Fruit fly (Drosophila melanogaster): ENCODE data around the gene CG14410.
A peak's percentile ranks its signal among the peaks of the same experiment; 100 is the strongest.

The CG14410 gene

DNA sequence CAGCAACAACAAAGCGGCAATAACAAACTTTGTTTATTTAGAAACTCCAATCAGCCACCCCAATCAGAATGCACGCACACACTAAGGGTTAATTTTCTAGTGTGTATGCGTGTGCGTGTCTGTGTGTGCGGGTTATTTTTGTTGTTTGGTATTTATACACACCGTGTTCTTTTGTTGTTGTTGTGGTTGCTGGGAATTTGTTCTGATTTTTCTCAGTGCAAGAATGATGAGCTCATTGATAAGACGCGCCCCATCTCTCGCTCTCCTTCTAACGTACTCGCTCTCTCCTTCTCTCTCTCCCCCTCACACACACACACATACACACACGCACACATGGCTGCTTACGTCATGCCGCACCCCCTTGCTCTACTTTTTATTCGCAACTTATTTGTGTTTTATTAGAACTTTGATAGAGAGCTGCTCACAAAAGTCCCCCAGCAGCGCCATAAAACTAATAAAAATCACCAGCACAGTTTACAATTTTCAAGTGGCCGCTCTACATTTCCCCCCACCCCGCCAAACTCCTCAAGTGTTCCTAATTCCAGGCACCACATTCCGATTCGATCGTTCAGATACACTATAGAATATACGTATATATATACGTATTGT is 3.3 kb downstream of the CG14410 start (continued):
- TF ChIP-seq Eip75B (GFP tag; optimal IDR thresholded peaks at IDR 0.05) (peak; percentile 16), Hr39 (GFP tag; optimal IDR thresholded peaks at IDR 0.05) (peak; percentile 53), lz (GFP tag; optimal IDR thresholded peaks at IDR 0.05) (peak; percentile 41), pdm3 (GFP tag; optimal IDR thresholded peaks at IDR 0.05) (peak; percentile 44), OdsH (GFP tag; optimal IDR thresholded peaks at IDR 0.05) (peak; percentile 3), CG9139 (GFP tag; optimal IDR thresholded peaks at IDR 0.05) (no peak), CG10631 (GFP tag; optimal IDR thresholded peaks at IDR 0.05) (peak; percentile 35), CG3032 (tag; optimal IDR thresholded peaks at IDR 0.05) (peak; percentile 4), Ets21C (GFP tag; optimal IDR thresholded peaks at IDR 0.05) (no peak), net (GFP tag; optimal IDR thresholded peaks at IDR 0.05) (no peak), CG34406 (GFP tag; optimal IDR thresholded peaks at IDR 0.05) (no peak), CG6854 (GFP tag; optimal IDR thresholded peaks at IDR 0.05) (no peak), CG4318 (GFP tag; optimal IDR thresholded peaks at IDR 0.05) (no peak), Ets96B (tag; optimal IDR thresholded peaks at IDR 0.05) (peak; percentile 13), Sox14 (GFP tag; optimal IDR thresholded peaks at IDR 0.05) (peak; percentile 14), Sox15 (GFP tag; optimal IDR thresholded peaks at IDR 0.05) (no peak), acj6 (GFP tag; optimal IDR thresholded peaks at IDR 0.05) (peak; percentile 19), eg (GFP tag; IDR thresholded peaks at IDR 0.05) (peak; percentile 80), CG11762 (GFP tag; optimal IDR thresholded peaks at IDR 0.05; ENCODE audit: insufficient read depth) (no peak), fkh (GFP tag; optimal IDR thresholded peaks at IDR 0.05) (peak; percentile 57), CG16779 (tag; optimal IDR thresholded peaks at IDR 0.05) (no peak), Gug (GFP tag; IDR thresholded peaks at IDR 0.05) (no peak), CG11294 (GFP tag; IDR thresholded peaks at IDR 0.05) (0 out of 2 replicates have a peak, but pooled peaks have one; percentile 50), CG8319 (GFP tag; optimal IDR thresholded peaks at IDR 0.05) (no peak), spab (GFP tag; optimal IDR thresholded peaks at IDR 0.05) (no peak), achi (GFP tag; optimal IDR thresholded peaks at IDR 0.05) (peak; percentile 46), CG7368 (GFP tag; optimal IDR thresholded peaks at IDR 0.05) (peak; percentile 21), CG8632 (GFP tag; optimal IDR thresholded peaks at IDR 0.05) (peak; percentile 14), CG6276 (GFP tag; optimal IDR thresholded peaks at IDR 0.05) (no peak), fd85E (GFP tag; optimal IDR thresholded peaks at IDR 0.05) (no peak), Smox (GFP tag; optimal IDR thresholded peaks at IDR 0.05) (no peak), Lpt (GFP tag; optimal IDR thresholded peaks at IDR 0.05) (no peak)

dm6 chrX:14840417-14840872 is 3.9 kb downstream of the CG14410 start:
- TF ChIP-seq Ets96B (tag; optimal IDR thresholded peaks at IDR 0.05) (peak; percentile 48), CG10669 (GFP tag; optimal IDR thresholded peaks at IDR 0.05) (peak; percentile 51), Gug (GFP tag; IDR thresholded peaks at IDR 0.05) (no peak), CG6163 (GFP tag; IDR thresholded peaks at IDR 0.05) (peak; percentile 56; the same call in 2 of the 3 replicates), OdsH (GFP tag; optimal IDR thresholded peaks at IDR 0.05) (peak; percentile 42), CG1621 (tag; optimal IDR thresholded peaks at IDR 0.05) (peak; percentile 37), Eip75B (GFP tag; optimal IDR thresholded peaks at IDR 0.05) (peak; percentile 52), ss (GFP tag; optimal IDR thresholded peaks at IDR 0.05) (peak; percentile 64 to 73), CG31627 (GFP tag; optimal IDR thresholded peaks at IDR 0.05) (no peak), salr (GFP tag; optimal IDR thresholded peaks at IDR 0.05) (peak in 1 of 2 experiments; percentile 29), dsx (GFP tag; optimal IDR thresholded peaks at IDR 0.05; ENCODE audit: poor library complexity, severe bottlenecking) (peak; percentile 38), CG8319 (GFP tag; optimal IDR thresholded peaks at IDR 0.05) (no peak), fd59A (GFP tag; optimal IDR thresholded peaks at IDR 0.05) (no peak), CG7368 (GFP tag; optimal IDR thresholded peaks at IDR 0.05) (no peak), Hr39 (GFP tag; optimal IDR thresholded peaks at IDR 0.05) (no peak), Eip93F (GFP tag; optimal IDR thresholded peaks at IDR 0.05) (no peak), CG15336 (GFP tag; IDR thresholded peaks at IDR 0.05) (peak; percentile 61), CG11902 (GFP tag; optimal IDR thresholded peaks at IDR 0.05) (no peak), Sox15 (GFP tag; optimal IDR thresholded peaks at IDR 0.05) (no peak), Sox14 (GFP tag; optimal IDR thresholded peaks at IDR 0.05) (no peak), cyc (GFP tag; optimal IDR thresholded peaks at IDR 0.05) (no peak), vri (GFP tag; optimal IDR thresholded peaks at IDR 0.05) (no peak), Sox102F (GFP tag; optimal IDR thresholded peaks at IDR 0.05) (peak; percentile 11), lz (GFP tag; optimal IDR thresholded peaks at IDR 0.05) (no peak), CG4318 (GFP tag; optimal IDR thresholded peaks at IDR 0.05) (peak; percentile 20), CG10631 (GFP tag; optimal IDR thresholded peaks at IDR 0.05) (peak; percentile 49), fkh (GFP tag; optimal IDR thresholded peaks at IDR 0.05) (peak; percentile 52), Met (GFP tag; optimal IDR thresholded peaks at IDR 0.05) (peak; percentile 5), CG6808 (GFP tag; optimal IDR thresholded peaks at IDR 0.05) (peak; percentile 70)

Data from whole organism, prepupa.